Fruit fly (Drosophila melanogaster) whole organism, embryonic: ENCODE data around the gene CG14440.

Source experiments
- CG4854 ChIP-seq: fragments of 200-800 bp; sonication (Bioruptor generic); optimal IDR thresholded peaks from 2 replicates; lab custom pipeline; 2016; ENCODE audit warnings: missing biosample characterization, missing genetic modification characterization, inconsistent platforms
- Lpt ChIP-seq: fragments of >200 bp; optimal IDR thresholded peaks from 2 replicates; lab custom pipeline; 2018; ENCODE audit warnings: missing biosample characterization, missing genetic modification characterization
- MESR4 ChIP-seq: fragments of 200-800 bp; sonication (Bioruptor generic); optimal IDR thresholded peaks from 2 replicates; lab custom pipeline; 2018; ENCODE audit warnings: missing biosample characterization, mild to moderate bottlenecking, missing genetic modification characterization, moderate library complexity
- ara ChIP-seq: fragments of 200-800 bp; sonication (Bioruptor generic); IDR thresholded peaks from 2 replicates; pipeline ENCODE4 v1.3.6; 2022; ENCODE audit warnings: missing biosample characterization, missing genetic modification characterization
- run ChIP-seq: fragments of 200-800 bp; sonication (Bioruptor generic); optimal IDR thresholded peaks from 3 replicates; lab custom pipeline; 2018; ENCODE audit warnings: missing biosample characterization, mild to moderate bottlenecking, missing genetic modification characterization
- so ChIP-seq: fragments of 200-800 bp; sonication (Bioruptor generic); IDR thresholded peaks from 3 replicates; pipeline ENCODE4 v1.3.6; 2022; ENCODE audit warnings: missing biosample characterization, missing genetic modification characterization
- usp ChIP-seq: fragments of >200 bp; optimal IDR thresholded peaks from 2 replicates; lab custom pipeline; 2017; ENCODE audit warnings: missing biosample characterization, missing genetic modification characterization

DNA sequence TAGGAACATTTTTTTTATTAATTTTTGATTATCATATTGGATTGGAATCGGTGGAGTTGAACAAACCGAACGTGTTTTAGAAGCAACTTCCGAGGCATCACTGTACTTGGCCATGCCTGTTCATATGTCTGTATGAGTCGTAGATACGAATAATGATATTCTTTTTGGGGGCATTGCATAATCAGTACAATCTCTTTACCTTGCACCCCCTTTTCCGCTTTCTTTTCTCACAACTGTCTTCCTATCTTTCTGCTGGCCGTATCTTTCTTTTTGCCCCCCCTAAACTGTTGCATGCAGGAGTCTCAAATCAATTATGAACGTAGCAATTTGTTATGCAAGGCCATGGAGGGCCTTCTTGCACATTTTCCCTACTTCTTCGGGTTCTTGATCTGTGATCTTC lies 7.5 kb upstream of the CG14440 start:
- TF ChIP-seq CG4854 (GFP tag; lab: Kevin White, UChicago) = no peak
- no peak for TF ChIP-seq usp (GFP tag; lab: Kevin White, UChicago)
- TF ChIP-seq Lpt (GFP tag; lab: Kevin White, UChicago) = no peak
- TF ChIP-seq run (tag; lab: Kevin White, UChicago) = no peak
- no peak for TF ChIP-seq so (GFP tag; lab: Robert Waterston, UW)
- no peak for TF ChIP-seq MESR4 (GFP tag; lab: Kevin White, UChicago)
- no peak for TF ChIP-seq ara (GFP tag; lab: Robert Waterston, UW)
